Fruit fly (Drosophila melanogaster) whole organism, wandering third instar larva: ENCODE measurements around the gene CG7512.

Source experiments
- CG32264 ChIP-seq: fragments of 200-800 bp; sonication (Bioruptor generic); optimal IDR thresholded peaks from 2 replicates; lab custom pipeline; 2016; ENCODE audit warnings: missing biosample characterization, missing genetic modification characterization
- CrebA ChIP-seq: fragments of 200-800 bp; sonication (Bioruptor generic); optimal IDR thresholded peaks from 2 replicates; lab custom pipeline; 2016; ENCODE audit warnings: missing biosample characterization, mild to moderate bottlenecking, missing genetic modification characterization, borderline replicate concordance
- Dfd ChIP-seq: fragments of >200 bp; optimal IDR thresholded peaks from 2 replicates; lab custom pipeline; 2017; ENCODE audit warnings: missing biosample characterization, missing genetic modification characterization
- GATAd ChIP-seq: sonication (Bioruptor generic); optimal IDR thresholded peaks from 2 replicates; lab custom pipeline; 2016; ENCODE audit warnings: missing biosample characterization, missing genetic modification characterization
- HLH106 ChIP-seq: fragments of 200-800 bp; optimal IDR thresholded peaks from 3 replicates; lab custom pipeline; 2019; ENCODE audit warnings: missing biosample characterization, mild to moderate bottlenecking, missing genetic modification characterization, moderate library complexity
- Hnf4 ChIP-seq: fragments of 200-800 bp; sonication (Bioruptor generic); optimal IDR thresholded peaks from 2 replicates; lab custom pipeline; 2016; ENCODE audit warnings: missing biosample characterization, mild to moderate bottlenecking, missing genetic modification characterization
- Hr83 ChIP-seq: fragments of 200-300 bp; sonication (Bioruptor generic); optimal IDR thresholded peaks from 2 replicates; lab custom pipeline; 2016; ENCODE audit warnings: missing biosample characterization, mild to moderate bottlenecking, missing genetic modification characterization, moderate library complexity; ENCODE audit not compliant: poor library complexity, severe bottlenecking
- Jra ChIP-seq: sonication (Bioruptor generic); optimal IDR thresholded peaks from 2 replicates; lab custom pipeline; 2016; ENCODE audit warnings: missing biosample characterization, missing genetic modification characterization
- Mio ChIP-seq: sonication (Bioruptor generic); optimal IDR thresholded peaks from 2 replicates; lab custom pipeline; 2016; ENCODE audit warnings: missing biosample characterization, missing genetic modification characterization
- Myc ChIP-seq: fragments of >200 bp; optimal IDR thresholded peaks from 2 replicates; lab custom pipeline; 2017
- N ChIP-seq: fragments of >200 bp; optimal IDR thresholded peaks from 2 replicates; lab custom pipeline; 2018; ENCODE audit warnings: missing biosample characterization, missing external identifiers, missing genetic modification characterization
- OdsH ChIP-seq: fragments of 200-800 bp; sonication (Bioruptor generic); optimal IDR thresholded peaks from 2 replicates; lab custom pipeline; 2016; ENCODE audit warnings: missing biosample characterization, mild to moderate bottlenecking, missing genetic modification characterization
- Rel ChIP-seq, 2 experiments: fragments of 200-800 bp; sonication (Bioruptor generic) in 1 of 2; optimal IDR thresholded peaks; 2 replicates in 1 of 2; 3 replicates in 1 of 2; lab custom pipeline; 2016 to 2019; ENCODE audit warnings: mild to moderate bottlenecking in 2 of 2, missing biosample characterization in 2 of 2, missing genetic modification characterization in 2 of 2, moderate library complexity in 1 of 2
- Sp1 ChIP-seq: fragments of 200-800 bp; sonication (Bioruptor generic); optimal IDR thresholded peaks from 3 replicates; lab custom pipeline; 2019; ENCODE audit warnings: missing biosample characterization, mild to moderate bottlenecking, missing genetic modification characterization, moderate library complexity
- Vsx2 ChIP-seq: fragments of 200-300, 225-300 bp; sonication (Bioruptor generic); optimal IDR thresholded peaks from 2 replicates; lab custom pipeline; 2018; ENCODE audit warnings: missing biosample characterization, missing genetic modification characterization; ENCODE audit not compliant: partially characterized antibody
- br ChIP-seq: fragments of 200-800 bp; sonication (Bioruptor generic); optimal IDR thresholded peaks from 2 replicates; lab custom pipeline; 2016; ENCODE audit warnings: missing biosample characterization, missing genetic modification characterization
- brk ChIP-seq: fragments of 200-800 bp; sonication (Bioruptor generic); optimal IDR thresholded peaks from 2 replicates; lab custom pipeline; 2016; ENCODE audit warnings: missing biosample characterization, mild to moderate bottlenecking, missing genetic modification characterization
- dmrt93B ChIP-seq: fragments of 200-800 bp; sonication (Bioruptor generic); optimal IDR thresholded peaks from 2 replicates; lab custom pipeline; 2018; ENCODE audit warnings: missing biosample characterization, mild to moderate bottlenecking, missing genetic modification characterization
- dsf ChIP-seq: sonication (Bioruptor generic); optimal IDR thresholded peaks from 2 replicates; lab custom pipeline; 2016; ENCODE audit warnings: missing biosample characterization, missing genetic modification characterization, borderline replicate concordance
- ey ChIP-seq: fragments of 200-800 bp; sonication (Bioruptor generic); optimal IDR thresholded peaks from 2 replicates; lab custom pipeline; 2016; ENCODE audit warnings: missing biosample characterization, missing genetic modification characterization
- foxo ChIP-seq, 2 experiments: fragments of 200-800 bp; sonication (Bioruptor generic); optimal IDR thresholded peaks; 2 replicates in 1 of 2; 3 replicates in 1 of 2; lab custom pipeline; 2016 to 2017; ENCODE audit warnings: missing biosample characterization in 2 of 2, missing genetic modification characterization in 2 of 2
- fru ChIP-seq: fragments of 200-800 bp; sonication (Bioruptor generic); optimal IDR thresholded peaks from 3 replicates; lab custom pipeline; 2016; ENCODE audit warnings: missing biosample characterization, mild to moderate bottlenecking, missing genetic modification characterization
- h ChIP-seq: fragments of 200-800 bp; sonication (Bioruptor generic); optimal IDR thresholded peaks from 3 replicates; lab custom pipeline; 2016; ENCODE audit warnings: missing biosample characterization, mild to moderate bottlenecking, missing genetic modification characterization
- jim ChIP-seq: fragments of 175-275, 200-325 bp; sonication (Bioruptor generic); optimal IDR thresholded peaks from 2 replicates; lab custom pipeline; 2016; ENCODE audit warnings: missing biosample characterization, mild to moderate bottlenecking, missing genetic modification characterization
- lola ChIP-seq: fragments of >200 bp; optimal IDR thresholded peaks from 2 replicates; lab custom pipeline; 2017; ENCODE audit warnings: missing biosample characterization, missing genetic modification characterization
- pan ChIP-seq: fragments of >200 bp; optimal IDR thresholded peaks from 2 replicates; lab custom pipeline; 2017
- psq ChIP-seq: fragments of 200-800 bp; sonication (Bioruptor generic); optimal IDR thresholded peaks from 3 replicates; lab custom pipeline; 2017; ENCODE audit warnings: missing biosample characterization, mild to moderate bottlenecking, missing genetic modification characterization, moderate library complexity
- rgr ChIP-seq: fragments of 200-800 bp; sonication (Bioruptor generic); optimal IDR thresholded peaks from 3 replicates; lab custom pipeline; 2016; ENCODE audit warnings: missing biosample characterization, mild to moderate bottlenecking, missing genetic modification characterization
- sage ChIP-seq: fragments of 200-800 bp; sonication (Bioruptor generic); optimal IDR thresholded peaks from 2 replicates; lab custom pipeline; 2016; ENCODE audit warnings: missing biosample characterization, mild to moderate bottlenecking, missing genetic modification characterization
- tai ChIP-seq: sonication (Bioruptor generic); optimal IDR thresholded peaks from 2 replicates; lab custom pipeline; 2016; ENCODE audit warnings: missing biosample characterization, missing genetic modification characterization

The CG7512 gene

DNA sequence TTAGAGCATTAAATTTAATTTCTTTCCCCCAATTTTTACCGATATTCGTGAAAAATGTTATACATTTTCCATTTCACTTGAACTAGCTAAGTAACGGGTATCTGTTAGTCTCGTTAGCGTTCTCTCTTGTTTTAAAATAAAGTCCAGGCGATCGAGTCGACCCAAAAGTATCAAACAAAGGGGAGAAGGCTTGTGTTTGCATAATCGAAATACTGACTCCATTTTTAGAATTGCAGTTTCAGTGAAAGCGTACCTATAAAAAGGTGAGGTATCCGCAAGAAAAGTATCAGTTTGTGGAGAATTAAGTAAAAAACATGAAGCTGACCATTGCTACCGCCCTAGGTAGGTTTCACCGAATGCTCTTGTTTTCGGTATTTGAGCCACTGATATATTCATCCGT is 1.6 kb upstream of the CG7512 start, which contains the start of gene Sgs3:
Sgs3 (plus strand) TSS at position 301 of the 400 bp plus-strand sequence.
- TF ChIP-seq Mio (GFP tag; lab: Kevin White, UChicago), result no peak
- no peak for TF ChIP-seq psq (GFP tag; lab: Kevin White, UChicago)
- no peak for TF ChIP-seq rgr (GFP tag; lab: Kevin White, UChicago)
- no peak for TF ChIP-seq lola (GFP tag; lab: Kevin White, UChicago)
- TF ChIP-seq brk, result no peak
- TF ChIP-seq tai (GFP tag; lab: Kevin White, UChicago), result no peak
- no peak for TF ChIP-seq Vsx2
- no peak for TF ChIP-seq CG32264 (GFP tag; lab: Kevin White, UChicago)
- no peak for TF ChIP-seq HLH106 (tag; lab: Kevin White, UChicago)
- TF ChIP-seq fru, result no peak
- no peak for TF ChIP-seq Rel (GFP tag; optimal IDR thresholded peaks at IDR 0.05; lab: Kevin White, UChicago)
- TF ChIP-seq Rel (tag; optimal IDR thresholded peaks at IDR 0.05; lab: Kevin White, UChicago), result no peak
- no peak for TF ChIP-seq Dfd (GFP tag; lab: Kevin White, UChicago)
- no peak for TF ChIP-seq pan
- no peak for TF ChIP-seq sage
- no peak for TF ChIP-seq GATAd (GFP tag; lab: Kevin White, UChicago)
- TF ChIP-seq dsf (GFP tag; lab: Kevin White, UChicago), result no peak
- TF ChIP-seq h (GFP tag; lab: Kevin White, UChicago), result no peak
- no peak for TF ChIP-seq jim (GFP tag; lab: Kevin White, UChicago)

DNA sequence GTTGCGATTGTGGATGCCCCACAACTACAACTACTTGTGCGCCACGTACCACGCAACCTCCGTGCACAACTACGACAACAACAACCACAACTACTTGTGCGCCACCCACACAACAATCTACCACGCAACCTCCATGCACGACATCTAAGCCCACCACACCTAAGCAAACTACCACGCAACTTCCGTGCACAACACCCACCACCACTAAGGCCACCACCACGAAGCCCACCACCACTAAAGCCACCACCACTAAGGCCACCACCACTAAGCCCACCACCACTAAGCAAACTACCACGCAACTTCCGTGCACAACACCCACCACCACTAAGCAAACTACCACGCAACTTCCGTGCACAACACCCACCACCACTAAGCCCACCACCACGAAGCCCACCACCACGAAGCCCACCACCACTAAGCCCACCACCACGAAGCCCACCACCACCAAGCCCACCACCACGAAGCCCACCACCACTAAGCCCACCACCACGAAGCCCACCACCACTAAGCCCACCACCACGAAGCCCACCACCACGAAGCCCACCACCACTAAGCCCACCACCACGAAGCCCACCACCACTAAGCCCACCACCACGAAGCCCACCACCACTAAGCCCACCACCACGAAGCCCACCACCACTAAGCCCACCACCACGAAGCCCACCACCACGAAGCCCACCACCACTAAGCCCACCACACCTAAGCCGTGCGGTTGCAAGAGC is 969 bp upstream of the CG7512 start:
- TF ChIP-seq Dfd (GFP tag; lab: Kevin White, UChicago), result peak; percentile 9

DNA sequence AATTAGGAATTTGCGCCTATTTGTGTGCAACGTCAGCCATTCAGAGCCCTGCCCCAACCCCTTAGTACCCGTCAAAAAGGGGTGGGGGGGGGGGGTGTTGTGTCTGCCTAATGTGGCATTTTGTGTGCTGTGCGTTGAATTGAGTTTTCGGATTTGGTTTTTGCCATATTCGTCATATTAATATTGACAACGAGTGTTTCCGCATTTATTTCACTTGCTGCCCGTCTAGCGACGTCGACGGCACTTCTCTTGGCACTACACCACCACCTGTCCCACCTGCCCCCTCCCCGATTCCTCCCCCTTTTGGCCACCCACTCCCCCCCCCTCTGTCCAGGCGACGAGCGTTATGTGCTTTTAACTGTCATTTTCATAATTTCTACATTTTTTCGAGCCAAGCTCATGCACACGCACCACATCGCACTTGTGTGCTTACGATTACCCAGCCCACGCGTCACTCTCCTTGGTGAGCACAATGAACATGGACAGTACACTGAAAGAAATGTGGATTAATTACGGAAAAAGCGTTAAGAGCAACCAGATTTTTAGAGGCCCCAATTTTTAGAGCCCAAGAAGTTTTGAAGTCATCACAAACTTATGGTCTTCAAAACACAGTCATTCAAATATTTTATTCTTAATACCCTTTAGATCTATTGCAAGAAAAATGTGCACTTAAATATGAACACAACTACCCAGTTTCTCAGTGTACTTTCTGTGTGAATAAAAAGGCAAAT is 2.0 kb downstream of the CG7512 start:
- peak; percentile 32 for TF ChIP-seq fru
- no peak for TF ChIP-seq Jra
- no peak for TF ChIP-seq OdsH (GFP tag; lab: Kevin White, UChicago)
- TF ChIP-seq sage, result no peak
- no peak for TF ChIP-seq jim (GFP tag; lab: Kevin White, UChicago)
- TF ChIP-seq HLH106 (tag; lab: Kevin White, UChicago), result no peak
- no peak for TF ChIP-seq rgr (GFP tag; lab: Kevin White, UChicago)
- no peak for TF ChIP-seq Rel (GFP tag; optimal IDR thresholded peaks at IDR 0.05; lab: Kevin White, UChicago)
- no peak for TF ChIP-seq Rel (tag; optimal IDR thresholded peaks at IDR 0.05; lab: Kevin White, UChicago)
- TF ChIP-seq Vsx2, result no peak
- TF ChIP-seq Hr83, result no peak
- no peak for TF ChIP-seq psq (GFP tag; lab: Kevin White, UChicago)
- peak; percentile 65 for TF ChIP-seq Dfd (GFP tag; lab: Kevin White, UChicago)
- peak; percentile 49 for TF ChIP-seq h (GFP tag; lab: Kevin White, UChicago)
- TF ChIP-seq Sp1 (GFP tag; lab: Kevin White, UChicago), result no peak
- TF ChIP-seq br (GFP tag; lab: Kevin White, UChicago), result peak; percentile 25
- peak in 1 of 2 experiments; percentile 37 for TF ChIP-seq foxo (GFP tag; optimal IDR thresholded peaks at IDR 0.05; lab: Kevin White, UChicago)
- no peak for TF ChIP-seq Hnf4
- no peak for TF ChIP-seq ey (GFP tag; lab: Kevin White, UChicago)

DNA sequence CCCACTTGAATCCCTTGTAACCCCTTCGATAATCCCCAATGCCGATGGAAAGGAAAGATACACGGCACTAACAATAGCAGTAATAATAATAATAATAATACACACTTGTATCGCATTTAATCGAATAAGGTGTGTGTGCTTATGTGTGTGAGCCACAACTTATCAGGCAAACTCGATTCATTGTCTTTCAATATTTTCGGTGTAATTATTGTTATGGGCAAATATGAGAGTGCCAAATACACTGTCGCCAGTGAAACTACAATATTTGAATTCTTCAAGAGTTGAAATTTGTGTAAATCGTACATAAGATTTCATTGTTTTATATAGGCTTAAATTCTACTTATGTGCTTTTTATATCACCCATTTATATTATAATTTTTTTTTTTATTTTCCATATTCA is 2.7 kb downstream of the CG7512 start:
- TF ChIP-seq Sp1 (GFP tag; lab: Kevin White, UChicago), result no peak
- TF ChIP-seq rgr (GFP tag; lab: Kevin White, UChicago), result no peak
- TF ChIP-seq Myc (lab: Kevin White, UChicago), result no peak
- TF ChIP-seq GATAd (GFP tag; lab: Kevin White, UChicago), result no peak
- TF ChIP-seq psq (GFP tag; lab: Kevin White, UChicago), result no peak
- no peak for TF ChIP-seq h (GFP tag; lab: Kevin White, UChicago)
- no peak for TF ChIP-seq CrebA (GFP tag; lab: Kevin White, UChicago)
- TF ChIP-seq fru, result no peak
- TF ChIP-seq dmrt93B (GFP tag; lab: Kevin White, UChicago), result no peak
- no peak for TF ChIP-seq N (GFP tag; lab: Kevin White, UChicago)
- no peak for TF ChIP-seq pan
- no peak for TF ChIP-seq foxo (GFP tag; optimal IDR thresholded peaks at IDR 0.05; lab: Kevin White, UChicago)
- TF ChIP-seq OdsH (GFP tag; lab: Kevin White, UChicago), result no peak
- TF ChIP-seq tai (GFP tag; lab: Kevin White, UChicago), result no peak
